Worm (Caenorhabditis elegans): Measurements from ENCODE around the gene ZK228.10.
A peak's percentile ranks its signal among the peaks of the same experiment; 100 is the strongest.

The ZK228.10 gene

ce11 chrV:18480231-18480630 is 23.6 kb downstream of the ZK228.10 start, which contains the start of gene srh-178:
TSS of gene srh-178 (minus strand) at chrV:18480331.
- TF ChIP-seq nhr-84 (tag; optimal IDR thresholded peaks at IDR 0.05): no peak
- TF ChIP-seq aha-1 (tag; optimal IDR thresholded peaks at IDR 0.05): no peak
- TF ChIP-seq unc-30 (tag; optimal IDR thresholded peaks at IDR 0.05): no peak
- no peak for TF ChIP-seq lin-15B (tag; optimal IDR thresholded peaks at IDR 0.05)
- no peak for TF ChIP-seq hpl-2 (GFP tag; optimal IDR thresholded peaks at IDR 0.05)
- TF ChIP-seq unc-98 (GFP tag; IDR thresholded peaks at IDR 0.05): no peak
- no peak for TF ChIP-seq snpc-4 (tag; optimal IDR thresholded peaks at IDR 0.05)
- TF ChIP-seq rnt-1 (tag; optimal IDR thresholded peaks at IDR 0.05): no peak
- TF ChIP-seq C34B4.2 (tag; optimal IDR thresholded peaks at IDR 0.05): no peak
- TF ChIP-seq aly-2 (tag; optimal IDR thresholded peaks at IDR 0.05): no peak
- no peak for TF ChIP-seq sptf-1 (tag; optimal IDR thresholded peaks at IDR 0.05)
- no peak for TF ChIP-seq C04F5.9 (tag; optimal IDR thresholded peaks at IDR 0.05)
- TF ChIP-seq irx-1 (tag; optimal IDR thresholded peaks at IDR 0.05): no peak
- no peak for TF ChIP-seq swsn-7 (tag; optimal IDR thresholded peaks at IDR 0.05)
- TF ChIP-seq ama-1 (optimal IDR thresholded peaks at IDR 0.05): no peak
- no peak for TF ChIP-seq nhr-19 (GFP tag; conservative IDR thresholded peaks at IDR 0.05)
- TF ChIP-seq zag-1 (tag; optimal IDR thresholded peaks at IDR 0.05): no peak

ce11 chrV:18487158-18487557 is 30.5 kb downstream of the ZK228.10 start, which contains the start of gene Y51A2D.18:
TSS of gene Y51A2D.18 (minus strand) at chrV:18487258.
- TF ChIP-seq elt-3 (tag; optimal IDR thresholded peaks at IDR 0.05) (peak in 3 of 6 experiments; percentile 12 to 31 (median 24)), aly-2 (tag; optimal IDR thresholded peaks at IDR 0.05) (no peak)

ce11 chrV:18490284-18490832 is 33.7 kb downstream of the ZK228.10 start:
- TF ChIP-seq ceh-8 (GFP tag; optimal IDR thresholded peaks at IDR 0.05) (peak; percentile 5), efl-1 (optimal IDR thresholded peaks at IDR 0.05) (peak; percentile 22 to 32), efl-1 (GFP tag; optimal IDR thresholded peaks at IDR 0.05 in 1 of 2) (no peak), snu-23 (GFP tag; optimal IDR thresholded peaks at IDR 0.05) (peak; percentile 2), nhr-76 (tag; optimal IDR thresholded peaks at IDR 0.05) (no peak), isw-1 (GFP tag; IDR thresholded peaks at IDR 0.05) (0 out of 2 replicates have a peak, but pooled peaks have one; percentile 14), nhr-90 (tag; optimal IDR thresholded peaks at IDR 0.05; ENCODE audit: poor library complexity) (no peak), ces-1 (GFP tag; optimal IDR thresholded peaks at IDR 0.05) (no peak), skn-1 (tag; optimal IDR thresholded peaks at IDR 0.05) (peak; percentile 15), lin-14 (GFP tag; optimal IDR thresholded peaks at IDR 0.05) (peak; percentile 89), unc-86 (tag; optimal IDR thresholded peaks at IDR 0.05) (peak; percentile 8), tlp-1 (tag; optimal IDR thresholded peaks at IDR 0.05) (no peak), unc-62 (GFP tag; optimal IDR thresholded peaks at IDR 0.05) (no peak), nhr-84 (tag; optimal IDR thresholded peaks at IDR 0.05) (no peak), lsy-2 (tag; optimal IDR thresholded peaks at IDR 0.05) (peak in 1 of 2 experiments; percentile 46), nhr-71 (tag; optimal IDR thresholded peaks at IDR 0.05) (peak; percentile 38), ceh-82 (tag; optimal IDR thresholded peaks at IDR 0.05) (peak in 2 of 3 experiments; percentile 35 to 68), lin-15B (tag; optimal IDR thresholded peaks at IDR 0.05) (peak; percentile 3), dsc-1 (tag; optimal IDR thresholded peaks at IDR 0.05) (peak; percentile 9), alr-1 (tag; optimal IDR thresholded peaks at IDR 0.05; ENCODE audit: borderline replicate concordance) (no peak), F16B12.6 (tag; optimal IDR thresholded peaks at IDR 0.05) (peak; percentile 20), nhr-47 (tag; optimal IDR thresholded peaks at IDR 0.05) (peak; percentile 26), fkh-10 (GFP tag; optimal IDR thresholded peaks at IDR 0.05) (peak; percentile 63), dpl-1 (GFP tag; optimal IDR thresholded peaks at IDR 0.05) (no peak), pag-3 (tag; optimal IDR thresholded peaks at IDR 0.05; ENCODE audit: borderline replicate concordance, insufficient read depth) (no peak), mep-1 (tag; optimal IDR thresholded peaks at IDR 0.05) (peak; percentile 12), snpc-4 (tag; optimal IDR thresholded peaks at IDR 0.05) (peak; percentile 23), fkh-8 (tag; optimal IDR thresholded peaks at IDR 0.05) (peak; percentile 65), swsn-7 (tag; optimal IDR thresholded peaks at IDR 0.05) (peak; percentile 9)
